Worm (Caenorhabditis elegans): ENCODE results near the gene F33C8.4.

The F33C8.4 gene

ce11 chrX:14753514-14754076 lies 21.5 kb downstream of the F33C8.4 start, which contains the start of gene sucl-1:
sucl-1 (plus strand) TSS chrX:14754026.
- TF ChIP-seq cog-1 (tag; optimal IDR thresholded peaks at IDR 0.05) (peak; percentile 80), tab-1 (GFP tag; IDR thresholded peaks at IDR 0.05) (0 out of 2 replicates have a peak, but pooled peaks have one; percentile 67), ztf-23 (GFP tag; IDR thresholded peaks at IDR 0.05) (peak; percentile 67; the same call in 1 of the 2 replicates), flt-1 (GFP tag; IDR thresholded peaks at IDR 0.05) (no peak), T22C8.4 (GFP tag; IDR thresholded peaks at IDR 0.05) (no peak)

ce11 chrX:14755847-14756246 lies 23.8 kb downstream of the F33C8.4 start:
- TF ChIP-seq med-1 (GFP tag; optimal IDR thresholded peaks at IDR 0.05; ENCODE audit: insufficient read depth) (no peak), ztf-23 (GFP tag; IDR thresholded peaks at IDR 0.05) (no peak), T22C8.4 (GFP tag; IDR thresholded peaks at IDR 0.05) (no peak), flt-1 (GFP tag; IDR thresholded peaks at IDR 0.05) (no peak), klf-2 (GFP tag; conservative IDR thresholded peaks at IDR 0.05) (no peak)

- TF ChIP-seq ztf-23 (GFP tag; IDR thresholded peaks at IDR 0.05) (no peak), klf-2 (GFP tag; conservative IDR thresholded peaks at IDR 0.05) (no peak), T22C8.4 (GFP tag; IDR thresholded peaks at IDR 0.05) (0 out of 2 replicates have a peak, but pooled peaks have one; percentile 9), ztf-29 (GFP tag; IDR thresholded peaks at IDR 0.05) (no peak), ref-1 (GFP tag; conservative IDR thresholded peaks at IDR 0.05) (no peak)
Measured at ce11 chrX:14756606-14757005, 24.5 kb downstream of the F33C8.4 start.

ce11 chrX:14757641-14758220 lies 25.6 kb downstream of the F33C8.4 start:
- no peak for TF ChIP-seq ztf-29 (GFP tag; IDR thresholded peaks at IDR 0.05)
- no peak for TF ChIP-seq cog-1 (tag; optimal IDR thresholded peaks at IDR 0.05)
- TF ChIP-seq tab-1 (GFP tag; IDR thresholded peaks at IDR 0.05), result no peak
- TF ChIP-seq T22C8.4 (GFP tag; IDR thresholded peaks at IDR 0.05), result no peak
- TF ChIP-seq ref-1 (GFP tag; conservative IDR thresholded peaks at IDR 0.05), result no peak
- TF ChIP-seq flt-1 (GFP tag; IDR thresholded peaks at IDR 0.05), result no peak
- TF ChIP-seq med-1 (GFP tag; optimal IDR thresholded peaks at IDR 0.05; ENCODE audit: insufficient read depth), result no peak
- TF ChIP-seq ztf-23 (GFP tag; IDR thresholded peaks at IDR 0.05), result no peak
- TF ChIP-seq klf-2 (GFP tag; conservative IDR thresholded peaks at IDR 0.05), result no peak

- TF ChIP-seq med-1 (GFP tag; optimal IDR thresholded peaks at IDR 0.05; ENCODE audit: insufficient read depth), result no peak
- no peak for TF ChIP-seq T22C8.4 (GFP tag; IDR thresholded peaks at IDR 0.05)
- TF ChIP-seq tab-1 (GFP tag; IDR thresholded peaks at IDR 0.05), result no peak
- TF ChIP-seq ztf-29 (GFP tag; IDR thresholded peaks at IDR 0.05), result no peak
- TF ChIP-seq ztf-23 (GFP tag; IDR thresholded peaks at IDR 0.05), result no peak
- TF ChIP-seq cog-1 (tag; optimal IDR thresholded peaks at IDR 0.05), result no peak
- TF ChIP-seq ref-1 (GFP tag; conservative IDR thresholded peaks at IDR 0.05), result no peak
- no peak for TF ChIP-seq flt-1 (GFP tag; IDR thresholded peaks at IDR 0.05)
- TF ChIP-seq klf-2 (GFP tag; conservative IDR thresholded peaks at IDR 0.05), result no peak
Measured at ce11 chrX:14759549-14759948, 27.5 kb downstream of the F33C8.4 start.

ce11 chrX:14760166-14760565 lies 28.1 kb downstream of the F33C8.4 start:
- TF ChIP-seq flt-1 (GFP tag; IDR thresholded peaks at IDR 0.05) (no peak), klf-2 (GFP tag; conservative IDR thresholded peaks at IDR 0.05) (no peak), ztf-29 (GFP tag; IDR thresholded peaks at IDR 0.05) (no peak), T22C8.4 (GFP tag; IDR thresholded peaks at IDR 0.05) (no peak), med-1 (GFP tag; optimal IDR thresholded peaks at IDR 0.05; ENCODE audit: insufficient read depth) (no peak), ztf-23 (GFP tag; IDR thresholded peaks at IDR 0.05) (no peak), tab-1 (GFP tag; IDR thresholded peaks at IDR 0.05) (no peak), ref-1 (GFP tag; conservative IDR thresholded peaks at IDR 0.05) (no peak), cog-1 (tag; optimal IDR thresholded peaks at IDR 0.05) (no peak)

- TF ChIP-seq klf-2 (GFP tag; conservative IDR thresholded peaks at IDR 0.05) (no peak), cog-1 (tag; optimal IDR thresholded peaks at IDR 0.05) (no peak), flt-1 (GFP tag; IDR thresholded peaks at IDR 0.05) (no peak), tab-1 (GFP tag; IDR thresholded peaks at IDR 0.05) (no peak), med-1 (GFP tag; optimal IDR thresholded peaks at IDR 0.05; ENCODE audit: insufficient read depth) (no peak)
Measured at ce11 chrX:14761021-14761420, 28.9 kb downstream of the F33C8.4 start, which contains the start of gene C05G5.5. C05G5.5 (minus strand) TSS chrX:14761121.

ce11 chrX:14767813-14768212 lies 35.7 kb downstream of the F33C8.4 start:
- TF ChIP-seq T22C8.4 (GFP tag; IDR thresholded peaks at IDR 0.05) (no peak), ztf-23 (GFP tag; IDR thresholded peaks at IDR 0.05) (peak; percentile 40; the same call in 1 of the 2 replicates)

ce11 chrX:14768989-14769388 lies 36.9 kb downstream of the F33C8.4 start:
- TF ChIP-seq ztf-29 (GFP tag; IDR thresholded peaks at IDR 0.05) (no peak), ztf-23 (GFP tag; IDR thresholded peaks at IDR 0.05) (no peak), tab-1 (GFP tag; IDR thresholded peaks at IDR 0.05) (no peak), ref-1 (GFP tag; conservative IDR thresholded peaks at IDR 0.05) (no peak), klf-2 (GFP tag; conservative IDR thresholded peaks at IDR 0.05) (no peak), T22C8.4 (GFP tag; IDR thresholded peaks at IDR 0.05) (no peak)

ce11 chrX:14770336-14770735 lies 38.3 kb downstream of the F33C8.4 start:
- no peak for TF ChIP-seq ref-1 (GFP tag; conservative IDR thresholded peaks at IDR 0.05)
- no peak for TF ChIP-seq flt-1 (GFP tag; IDR thresholded peaks at IDR 0.05)
- no peak for TF ChIP-seq ztf-23 (GFP tag; IDR thresholded peaks at IDR 0.05)
- no peak for TF ChIP-seq cog-1 (tag; optimal IDR thresholded peaks at IDR 0.05)
- no peak for TF ChIP-seq T22C8.4 (GFP tag; IDR thresholded peaks at IDR 0.05)
- TF ChIP-seq ztf-29 (GFP tag; IDR thresholded peaks at IDR 0.05), result no peak
- no peak for TF ChIP-seq tab-1 (GFP tag; IDR thresholded peaks at IDR 0.05)
- TF ChIP-seq klf-2 (GFP tag; conservative IDR thresholded peaks at IDR 0.05), result no peak
- TF ChIP-seq med-1 (GFP tag; optimal IDR thresholded peaks at IDR 0.05; ENCODE audit: insufficient read depth), result no peak
